Worm (Caenorhabditis elegans) whole organism, young adult: Measurements from ENCODE around the gene srh-35.

Experiments used
- B0019.2 ChIP-seq: fragments of 200-800 bp; sonication (Bioruptor generic); conservative IDR thresholded peaks from 2 replicates; pipeline ENCODE4 v1.3.6; 2022; ENCODE audit warnings: missing genetic modification reagents, missing genetic modification characterization, missing compliant biosample characterization
- B0336.3 ChIP-seq: fragments of 200-800 bp; sonication (Bioruptor generic); IDR thresholded peaks from 2 replicates; pipeline ENCODE4 v1.3.6; 2022; ENCODE audit warnings: missing genetic modification characterization, missing compliant biosample characterization
- F37B4.10 ChIP-seq: fragments of 200-800 bp; sonication (Bioruptor generic); IDR thresholded peaks from 2 replicates; pipeline ENCODE4 v1.3.6; 2022; ENCODE audit warnings: missing genetic modification characterization, missing compliant biosample characterization
- F39B2.1 ChIP-seq: fragments of 200-800 bp; sonication (Bioruptor generic); IDR thresholded peaks from 2 replicates; pipeline ENCODE4 v1.3.6; 2022; ENCODE audit warnings: missing genetic modification reagents, missing genetic modification characterization, missing compliant biosample characterization
- F57A8.1 ChIP-seq: fragments of 200-800 bp; sonication (Bioruptor generic); optimal IDR thresholded peaks from 2 replicates; lab custom pipeline; 2018; ENCODE audit warnings: mild to moderate bottlenecking, missing genetic modification characterization, moderate library complexity, missing compliant biosample characterization
- K11D2.4 ChIP-seq: fragments of 200-800 bp; sonication (Bioruptor generic); IDR thresholded peaks from 2 replicates; pipeline ENCODE4 v1.3.6; 2022; ENCODE audit warnings: missing genetic modification reagents, missing genetic modification characterization, missing compliant biosample characterization
- K12H6.12 ChIP-seq: fragments of 200-800 bp; sonication (Bioruptor generic); optimal IDR thresholded peaks from 2 replicates; lab custom pipeline; 2018; ENCODE audit warnings: mild to moderate bottlenecking, missing genetic modification characterization, missing compliant biosample characterization
- Y56A3A.18 ChIP-seq: fragments of 200-800 bp; sonication (Bioruptor generic); IDR thresholded peaks from 2 replicates; pipeline ENCODE4 v1.3.6; 2022; ENCODE audit warnings: missing genetic modification reagents, missing genetic modification characterization, missing compliant biosample characterization
- Y79H2A.3 ChIP-seq: fragments of 200-800 bp; sonication (Bioruptor generic); conservative IDR thresholded peaks from 2 replicates; pipeline ENCODE4 v1.3.6; 2022; ENCODE audit warnings: missing genetic modification reagents, missing genetic modification characterization, missing compliant biosample characterization
- ama-1 ChIP-seq, 3 experiments: fragments of 150-350 bp in 1 of 3; sonication (generic microtip) in 2 of 3; optimal IDR thresholded peaks; 2 replicates each; lab custom pipeline; 2014 to 2018; ENCODE audit warnings: missing biosample characterization in 2 of 3, missing genetic modification characterization in 2 of 3, missing genetic modification reagents in 2 of 3
- aptf-2 ChIP-seq: fragments of 200-800 bp; sonication (Bioruptor generic); conservative IDR thresholded peaks from 2 replicates; pipeline ENCODE4 v1.3.6; 2022; ENCODE audit warnings: missing genetic modification reagents, missing genetic modification characterization, missing compliant biosample characterization
- atf-7 ChIP-seq: sonication (generic microtip); optimal IDR thresholded peaks from 2 replicates; lab custom pipeline; 2017; ENCODE audit warnings: mild to moderate bottlenecking, missing genetic modification characterization, missing compliant biosample characterization
- athp-1 ChIP-seq: sonication (generic microtip); optimal IDR thresholded peaks from 2 replicates; lab custom pipeline; 2017; ENCODE audit warnings: mild to moderate bottlenecking, missing genetic modification characterization, missing compliant biosample characterization
- attf-3 ChIP-seq: fragments of 200-800 bp; sonication (Bioruptor generic); conservative IDR thresholded peaks from 2 replicates; pipeline ENCODE4 v1.3.6; 2022; ENCODE audit warnings: missing genetic modification reagents, missing genetic modification characterization, missing compliant biosample characterization
- attf-6 ChIP-seq: fragments of 200-800 bp; sonication (Bioruptor generic); IDR thresholded peaks from 2 replicates; pipeline ENCODE4 v1.3.6; 2022; ENCODE audit warnings: missing genetic modification reagents, missing genetic modification characterization, missing compliant biosample characterization
- bed-2 ChIP-seq: fragments of 200-800 bp; sonication (Bioruptor generic); IDR thresholded peaks from 2 replicates; pipeline ENCODE4 v1.3.6; 2022; ENCODE audit warnings: missing genetic modification reagents, missing genetic modification characterization, missing compliant biosample characterization
- cebp-1 ChIP-seq, 2 experiments: fragments of 200-800 bp in 1 of 2; sonication (Bioruptor generic) in 1 of 2; sonication (generic microtip) in 1 of 2; IDR thresholded peaks in 1 of 2; optimal IDR thresholded peaks in 1 of 2; 2 replicates each; pipeline versions ENCODE4 v1.3.6 to Lab custom; 2017 to 2022; ENCODE audit warnings: missing compliant biosample characterization in 2 of 2, missing genetic modification characterization in 2 of 2, mild to moderate bottlenecking in 1 of 2, missing genetic modification reagents in 1 of 2, moderate library complexity in 1 of 2
- ceh-100 ChIP-seq: fragments of 200-800 bp; sonication (Bioruptor generic); IDR thresholded peaks from 2 replicates; pipeline ENCODE4 v1.3.6; 2022; ENCODE audit warnings: missing genetic modification reagents, missing genetic modification characterization, missing compliant biosample characterization
- ceh-58 ChIP-seq: fragments of 200-800 bp; sonication (Bioruptor generic); IDR thresholded peaks from 2 replicates; pipeline ENCODE4 v1.3.6; 2022; ENCODE audit warnings: missing genetic modification characterization, missing compliant biosample characterization
- chd-7 ChIP-seq: sonication (generic microtip); optimal IDR thresholded peaks from 2 replicates; lab custom pipeline; 2016; ENCODE audit warnings: mild to moderate bottlenecking, missing genetic modification characterization, moderate library complexity, missing compliant biosample characterization
- dpl-1 ChIP-seq: fragments of 150-350 bp; optimal IDR thresholded peaks from 2 replicates; lab custom pipeline; 2014; ENCODE audit warnings: missing biosample characterization, missing genetic modification reagents, missing genetic modification characterization
- efl-1 ChIP-seq: fragments of 150-350 bp; optimal IDR thresholded peaks from 2 replicates; lab custom pipeline; 2014; ENCODE audit warnings: missing biosample characterization, missing genetic modification reagents, missing genetic modification characterization
- ets-4 ChIP-seq: fragments of 200-800 bp; sonication (Bioruptor generic); optimal IDR thresholded peaks from 2 replicates; lab custom pipeline; 2018; ENCODE audit warnings: mild to moderate bottlenecking, missing genetic modification characterization, missing compliant biosample characterization
- gei-17 ChIP-seq: fragments of 200-800 bp; sonication (Bioruptor generic); optimal IDR thresholded peaks from 2 replicates; lab custom pipeline; 2018; ENCODE audit warnings: mild to moderate bottlenecking, missing genetic modification characterization, missing compliant biosample characterization
- him-1 ChIP-seq: sonication (generic microtip); optimal IDR thresholded peaks from 2 replicates; lab custom pipeline; 2016; ENCODE audit warnings: missing genotype, missing genetic modification reagents, missing genetic modification characterization, missing compliant biosample characterization
- hlh-12 ChIP-seq: sonication (generic microtip); optimal IDR thresholded peaks from 2 replicates; lab custom pipeline; 2016; ENCODE audit warnings: missing genetic modification characterization, missing compliant biosample characterization
- hsf-1 ChIP-seq: fragments of 200-800 bp; sonication (Bioruptor generic); IDR thresholded peaks from 2 replicates; pipeline ENCODE4 v1.3.6; 2022; ENCODE audit warnings: missing genetic modification reagents, missing genetic modification characterization, missing compliant biosample characterization
- let-607 ChIP-seq, 2 experiments: fragments of 200-800 bp in 1 of 2; sonication (Bioruptor generic) in 1 of 2; sonication (generic microtip) in 1 of 2; optimal IDR thresholded peaks; 2 replicates each; lab custom pipeline; 2016 to 2018; ENCODE audit warnings: mild to moderate bottlenecking in 2 of 2, missing compliant biosample characterization in 2 of 2, missing genetic modification characterization in 2 of 2, moderate library complexity in 2 of 2, missing genotype in 1 of 2
- lsy-27 ChIP-seq: sonication (generic microtip); optimal IDR thresholded peaks from 2 replicates; lab custom pipeline; 2017; ENCODE audit warnings: missing genetic modification characterization, mild to moderate bottlenecking, missing compliant biosample characterization, antibody characterized with exemption, missing genotype, borderline replicate concordance; ENCODE audit not compliant: insufficient read depth
- mcd-1 ChIP-seq: fragments of 200-800 bp; sonication (Bioruptor generic); IDR thresholded peaks from 2 replicates; pipeline ENCODE4 v1.3.6; 2022; ENCODE audit warnings: missing genetic modification reagents, missing genetic modification characterization, missing compliant biosample characterization
- nfya-1 ChIP-seq: sonication (generic microtip); optimal IDR thresholded peaks from 2 replicates; lab custom pipeline; 2017; ENCODE audit warnings: antibody characterized with exemption, missing compliant biosample characterization, missing genetic modification characterization, borderline replicate concordance; ENCODE audit not compliant: insufficient read depth
- nhr-80 ChIP-seq: sonication (generic microtip); optimal IDR thresholded peaks from 2 replicates; lab custom pipeline; 2016; ENCODE audit warnings: missing genetic modification characterization, missing compliant biosample characterization
- nhr-90 ChIP-seq: sonication (generic microtip); optimal IDR thresholded peaks from 2 replicates; lab custom pipeline; 2016; ENCODE audit warnings: missing genotype, mild to moderate bottlenecking, missing genetic modification characterization, missing compliant biosample characterization
- rcor-1 ChIP-seq: fragments of 200-800 bp; sonication (Bioruptor generic); IDR thresholded peaks from 2 replicates; pipeline ENCODE4 v1.3.6; 2022; ENCODE audit warnings: missing genetic modification reagents, missing genetic modification characterization, missing compliant biosample characterization
- rec-8 ChIP-seq, 2 experiments: sonication (generic microtip); optimal IDR thresholded peaks; 2 replicates each; lab custom pipeline; 2016; ENCODE audit warnings: mild to moderate bottlenecking in 2 of 2, missing genetic modification characterization in 2 of 2, missing genetic modification reagents in 2 of 2, missing genotype in 2 of 2, missing biosample characterization in 1 of 2, missing compliant biosample characterization in 1 of 2, moderate library complexity in 1 of 2
- repo-1 ChIP-seq: sonication (generic microtip); optimal IDR thresholded peaks from 2 replicates; lab custom pipeline; 2017; ENCODE audit warnings: mild to moderate bottlenecking, missing genetic modification characterization, missing compliant biosample characterization
- somi-1 ChIP-seq: fragments of 200-800 bp; sonication (Bioruptor generic); optimal IDR thresholded peaks from 2 replicates; lab custom pipeline; 2018; ENCODE audit warnings: mild to moderate bottlenecking, missing genetic modification characterization, missing compliant biosample characterization
- unc-130 ChIP-seq: sonication (generic microtip); optimal IDR thresholded peaks from 2 replicates; lab custom pipeline; 2016; ENCODE audit warnings: missing genetic modification reagents, missing genetic modification characterization, missing compliant biosample characterization
- unc-62 ChIP-seq: fragments of 150-350 bp; optimal IDR thresholded peaks from 2 replicates; lab custom pipeline; 2014; ENCODE audit warnings: missing biosample characterization, missing genetic modification reagents, missing genetic modification characterization

The srh-35 gene

ce11 chrV:424140-424539 lies 24.9 kb downstream of the srh-35 start, which contains the start of gene B0554.5 (continued):
- TF ChIP-seq B0336.3 (GFP tag; lab: Robert Waterston, UW) (no peak), nhr-90 (tag; lab: Kevin White, UChicago) (no peak)
- TF ChIP-seq, all 124 proteins: peak for 0

ce11 chrV:422133-422532 lies 26.9 kb downstream of the srh-35 start, which contains the start of gene dod-20:
Gene dod-20 (plus strand): TSS chrV:422433.
- TF ChIP-seq nhr-80: peak; percentile 34
- 0 out of 2 replicates have a peak, but pooled peaks have one; percentile 22 for TF ChIP-seq cebp-1 (GFP tag; IDR thresholded peaks at IDR 0.05; lab: Robert Waterston, UW)
- no peak for TF ChIP-seq cebp-1 (tag; optimal IDR thresholded peaks at IDR 0.05; lab: Kevin White, UChicago)
- TF ChIP-seq Y56A3A.18 (GFP tag; lab: Robert Waterston, UW): no peak

ce11 chrV:418432-418831 lies 30.6 kb downstream of the srh-35 start, which contains the start of gene Y39D8A.1:
Gene Y39D8A.1 (plus strand): TSS chrV:418732.
- TF ChIP-seq ceh-100 (GFP tag; lab: Robert Waterston, UW): no peak
- TF ChIP-seq bed-2: no peak
- no peak for TF ChIP-seq dpl-1
- TF ChIP-seq rec-8 (tag; optimal IDR thresholded peaks at IDR 0.05; lab: Kevin White, UChicago): no peak
- no peak for TF ChIP-seq attf-6 (GFP tag; lab: Robert Waterston, UW)
- no peak for TF ChIP-seq K11D2.4 (GFP tag; lab: Robert Waterston, UW)

- TF ChIP-seq let-607 (tag; optimal IDR thresholded peaks at IDR 0.05; lab: Kevin White, UChicago) (peak in 1 of 2 experiments; percentile 45), unc-130 (GFP tag; lab: Kevin White, UChicago) (no peak), F37B4.10 (no peak), K12H6.12 (tag; lab: Kevin White, UChicago) (no peak), Y79H2A.3 (GFP tag; lab: Robert Waterston, UW) (no peak), unc-62 (peak; percentile 70), aptf-2 (GFP tag; lab: Robert Waterston, UW) (no peak), lsy-27 (no peak), nhr-80 (peak; percentile 35), F39B2.1 (GFP tag; lab: Robert Waterston, UW) (no peak), hlh-12 (tag; lab: Kevin White, UChicago) (no peak), efl-1 (no peak), atf-7 (tag; lab: Kevin White, UChicago) (peak; percentile 79), ets-4 (GFP tag; lab: Kevin White, UChicago) (no peak), repo-1 (tag; lab: Kevin White, UChicago) (no peak), somi-1 (GFP tag; lab: Kevin White, UChicago) (no peak)
Measured at ce11 chrV:417656-418353, 31.2 kb downstream of the srh-35 start, which contains the start of gene irg-8. Gene irg-8 (minus strand): TSS chrV:417706.

ce11 chrV:415072-415471 lies 34.0 kb downstream of the srh-35 start:
- TF ChIP-seq nfya-1 (tag; lab: Kevin White, UChicago) (no peak), mcd-1 (GFP tag; lab: Robert Waterston, UW) (no peak), rcor-1 (no peak), ama-1 (optimal IDR thresholded peaks at IDR 0.05; lab: Kevin White, UChicago) (no peak), ama-1 (GFP tag; optimal IDR thresholded peaks at IDR 0.05; lab: Kevin White, UChicago) (no peak), athp-1 (tag; lab: Kevin White, UChicago) (no peak), F57A8.1 (GFP tag; lab: Kevin White, UChicago) (no peak), chd-7 (no peak), ceh-58 (GFP tag; lab: Robert Waterston, UW) (no peak), hsf-1 (no peak), nhr-80 (peak; percentile 24), B0019.2 (GFP tag; lab: Robert Waterston, UW) (no peak), dpl-1 (no peak), attf-3 (no peak), him-1 (tag; lab: Kevin White, UChicago) (no peak), unc-62 (peak; percentile 46), gei-17 (GFP tag; lab: Kevin White, UChicago) (no peak)
